Fruit fly (Drosophila melanogaster): ENCODE data around the gene CG9265.

DNA sequence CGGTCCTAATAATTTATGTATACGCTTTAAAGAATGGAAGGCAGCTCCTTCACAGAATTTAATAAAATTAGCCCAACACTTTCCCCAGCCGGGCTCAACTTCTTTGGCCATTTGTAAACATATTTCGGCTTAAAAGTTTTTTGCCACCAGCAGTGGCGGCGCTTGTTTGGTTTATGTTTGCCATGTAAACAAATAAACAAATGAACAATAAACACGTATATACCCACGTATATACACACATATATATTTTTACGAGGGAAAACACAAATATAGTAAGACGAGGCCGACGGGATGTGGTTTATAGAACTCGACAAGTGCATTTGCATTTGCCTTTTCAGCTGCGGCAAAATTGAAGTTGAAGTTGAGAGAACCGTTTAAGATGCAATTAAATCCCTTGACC, 33.6 kb downstream of the CG9265 start:
- TF ChIP-seq CG8478 (optimal IDR thresholded peaks at IDR 0.05) (no peak), CTCF (optimal IDR thresholded peaks at IDR 0.05) (no peak)
